Worm (Caenorhabditis elegans) whole organism, early embryonic: Measurements from ENCODE around the gene K09F6.10.
"Not testable (repeated sequence)": the region's sequence is repeated elsewhere in the genome, so short reads cannot be mapped to it uniquely, and the experiment has no call there.

Experiments
- B0310.2 ChIP-seq: sonication (generic microtip); optimal IDR thresholded peaks from 2 replicates; lab custom pipeline; 2016; ENCODE audit warnings: mild to moderate bottlenecking, missing genetic modification characterization, missing compliant biosample characterization
- F13C5.2 ChIP-seq: sonication (generic microtip); optimal IDR thresholded peaks from 2 replicates; lab custom pipeline; 2017; ENCODE audit warnings: mild to moderate bottlenecking, missing genetic modification characterization, inconsistent platforms, missing compliant biosample characterization
- aly-1 ChIP-seq: sonication (generic microtip); optimal IDR thresholded peaks from 2 replicates; lab custom pipeline; 2016; ENCODE audit warnings: missing genetic modification characterization, missing compliant biosample characterization
- ama-1 ChIP-seq: fragments of 150-350 bp; optimal IDR thresholded peaks from 2 replicates; lab custom pipeline; 2014
- ceh-13 ChIP-seq: fragments of 200-800 bp; sonication (Bioruptor generic); optimal IDR thresholded peaks from 2 replicates; lab custom pipeline; 2018; ENCODE audit warnings: mild to moderate bottlenecking, missing genetic modification characterization, missing compliant biosample characterization
- ceh-36 ChIP-seq: sonication (generic microtip); optimal IDR thresholded peaks from 2 replicates; lab custom pipeline; 2016; ENCODE audit warnings: missing genetic modification characterization, inconsistent platforms, missing compliant biosample characterization
- ets-7 ChIP-seq: sonication (generic microtip); optimal IDR thresholded peaks from 2 replicates; lab custom pipeline; 2016; ENCODE audit warnings: missing genotype, missing genetic modification characterization, missing compliant biosample characterization
- flt-1 ChIP-seq: fragments of 200-800 bp; sonication (Bioruptor generic); IDR thresholded peaks from 2 replicates; pipeline ENCODE4 v1.3.6; 2022; ENCODE audit warnings: missing genetic modification characterization, missing compliant biosample characterization
- hmbx-1 ChIP-seq: sonication (generic microtip); optimal IDR thresholded peaks from 2 replicates; lab custom pipeline; 2016; ENCODE audit warnings: mild to moderate bottlenecking, missing genetic modification characterization, missing compliant biosample characterization
- hmg-4 ChIP-seq: fragments of 200-800 bp; sonication (Bioruptor generic); optimal IDR thresholded peaks from 2 replicates; lab custom pipeline; 2018; ENCODE audit warnings: mild to moderate bottlenecking, missing genetic modification characterization, missing compliant biosample characterization
- hnd-1 ChIP-seq: sonication (generic microtip); optimal IDR thresholded peaks from 2 replicates; lab custom pipeline; 2016; ENCODE audit warnings: missing genetic modification characterization, missing compliant biosample characterization
- pes-1 ChIP-seq: fragments of 200-800 bp; sonication (Bioruptor generic); IDR thresholded peaks from 2 replicates; pipeline ENCODE4 v1.3.6; 2022; ENCODE audit warnings: missing genetic modification reagents, missing genetic modification characterization, missing compliant biosample characterization
- scrt-1 ChIP-seq: fragments of 200-800 bp; sonication (Bioruptor generic); IDR thresholded peaks from 2 replicates; pipeline ENCODE4 v1.3.6; 2022; ENCODE audit warnings: missing genetic modification characterization, missing compliant biosample characterization
- sea-1 ChIP-seq: fragments of 200-800 bp; sonication (Bioruptor generic); conservative IDR thresholded peaks from 2 replicates; pipeline ENCODE4 v1.3.6; 2022; ENCODE audit warnings: missing genetic modification characterization, missing compliant biosample characterization
- tbx-11 ChIP-seq: fragments of 200-800 bp; sonication (Bioruptor generic); IDR thresholded peaks from 2 replicates; pipeline ENCODE4 v1.3.6; 2022; ENCODE audit warnings: missing genetic modification characterization, missing compliant biosample characterization
- tbx-37 ChIP-seq: fragments of 200-800 bp; sonication (Bioruptor generic); conservative IDR thresholded peaks from 2 replicates; pipeline ENCODE4 v1.3.6; 2022; ENCODE audit warnings: missing genetic modification reagents, missing genetic modification characterization, missing compliant biosample characterization
- tra-4 ChIP-seq: sonication (generic microtip); optimal IDR thresholded peaks from 2 replicates; lab custom pipeline; 2017; ENCODE audit warnings: missing genetic modification characterization, missing compliant biosample characterization

The K09F6.10 gene

DNA sequence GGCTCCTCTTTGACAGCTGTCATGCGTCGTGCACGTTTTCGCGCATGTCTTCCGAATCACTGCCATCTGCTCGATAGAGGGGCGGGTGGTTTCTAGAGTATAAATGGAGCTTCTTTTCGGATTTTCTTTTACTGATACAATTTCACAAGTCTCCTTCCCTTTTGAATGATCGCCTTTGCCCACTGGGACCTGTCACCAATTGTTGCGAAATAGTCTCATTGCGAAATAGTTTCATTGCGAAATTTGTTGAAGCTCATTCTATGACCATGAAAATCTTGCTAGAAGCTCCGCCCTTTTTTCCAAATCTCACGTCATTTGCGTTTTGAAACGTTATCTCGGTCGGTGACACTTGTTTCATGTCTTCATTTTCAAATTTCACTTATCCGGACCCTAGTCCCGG is 758 bp upstream of the K09F6.10 start:
- no peak for TF ChIP-seq F13C5.2 (tag; lab: Kevin White, UChicago)
- TF ChIP-seq pes-1 (GFP tag; lab: Robert Waterston, UW): no peak
- no peak for TF ChIP-seq B0310.2 (tag; lab: Kevin White, UChicago)
- no peak for TF ChIP-seq sea-1 (GFP tag; lab: Robert Waterston, UW)
- TF ChIP-seq hnd-1: no peak

ce11 chrII:2284703-2285102 is 4.0 kb downstream of the K09F6.10 start:
- no peak for TF ChIP-seq tbx-37

- TF ChIP-seq flt-1 (GFP tag; lab: Robert Waterston, UW); B0310.2 (tag; lab: Kevin White, UChicago); tbx-11 (GFP tag; lab: Robert Waterston, UW): not testable (repeated sequence)
Observed at ce11 chrII:2282599-2282998, 6.1 kb downstream of the K09F6.10 start, which contains the start of gene K09F6.9. Gene K09F6.9 (minus strand): TSS chrII:2282699.

DNA sequence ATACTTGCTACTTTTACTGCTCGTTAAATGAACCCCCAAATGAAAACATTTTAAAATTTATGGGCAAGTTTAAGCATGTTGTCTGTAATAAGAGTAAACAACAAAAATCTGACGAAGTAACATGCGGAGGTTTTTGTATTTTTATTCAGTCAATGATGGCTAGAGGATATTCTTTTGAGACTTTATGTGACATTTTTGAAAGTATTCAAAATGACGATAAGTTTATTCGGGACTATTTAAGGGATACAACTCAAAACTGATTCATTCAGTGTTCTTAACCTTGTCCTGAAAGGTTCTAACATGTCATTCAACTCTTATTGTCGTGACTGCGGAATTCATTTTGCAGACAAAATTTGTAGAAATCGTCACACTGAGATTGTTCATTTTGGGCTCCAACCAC is 8.8 kb downstream of the K09F6.10 start, which contains the start of gene K09F6.11:
TSS of gene K09F6.11 (plus strand) at position 301 of the 400 bp plus-strand sequence.
- TF ChIP-seq tra-4 (tag; lab: Kevin White, UChicago): no peak
- TF ChIP-seq ets-7 (tag; lab: Kevin White, UChicago): no peak
- TF ChIP-seq hmg-4 (GFP tag; lab: Kevin White, UChicago): no peak
- no peak for TF ChIP-seq hnd-1
- no peak for TF ChIP-seq pes-1 (GFP tag; lab: Robert Waterston, UW)
- no peak for TF ChIP-seq scrt-1

ce11 chrII:2279263-2279662 is 9.4 kb downstream of the K09F6.10 start, which contains the start of gene K09F6.6:
Gene K09F6.6 (minus strand): TSS chrII:2279305.
- TF ChIP-seq ceh-36 (tag; lab: Kevin White, UChicago) (no peak), tra-4 (tag; lab: Kevin White, UChicago) (no peak), F13C5.2 (tag; lab: Kevin White, UChicago) (no peak), ceh-13 (no peak), tbx-11 (GFP tag; lab: Robert Waterston, UW) (no peak), flt-1 (GFP tag; lab: Robert Waterston, UW) (no peak), sea-1 (GFP tag; lab: Robert Waterston, UW) (no peak), hmg-4 (GFP tag; lab: Kevin White, UChicago) (no peak), B0310.2 (tag; lab: Kevin White, UChicago) (no peak), scrt-1 (no peak)

DNA sequence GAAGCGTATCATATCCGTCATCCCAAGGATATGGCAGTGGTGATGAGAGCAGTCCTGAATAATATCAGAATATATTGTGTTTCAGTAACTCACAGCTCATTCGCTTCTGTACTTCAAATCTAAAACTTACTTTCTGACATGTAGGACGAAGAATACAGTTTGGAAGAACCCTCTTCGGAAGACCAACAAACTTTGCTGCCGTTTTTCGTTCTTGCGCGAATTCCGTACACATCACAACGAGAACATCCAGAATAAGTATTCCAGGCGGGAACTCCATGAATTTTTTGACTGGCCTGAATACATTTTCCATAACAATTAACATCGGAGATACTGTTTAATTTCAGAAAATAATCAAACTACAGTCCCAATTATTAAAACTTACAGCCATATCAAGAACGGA is 11.3 kb downstream of the K09F6.10 start, which contains the start of gene K09F6.15:
TSS of gene K09F6.15 (minus strand) at position 101 of the 400 bp plus-strand sequence.
- no peak for TF ChIP-seq flt-1 (GFP tag; lab: Robert Waterston, UW)
- TF ChIP-seq sea-1 (GFP tag; lab: Robert Waterston, UW): no peak
- TF ChIP-seq ama-1 (lab: Kevin White, UChicago): no peak
- no peak for TF ChIP-seq ceh-13
- no peak for TF ChIP-seq tbx-11 (GFP tag; lab: Robert Waterston, UW)
- TF ChIP-seq ceh-36 (tag; lab: Kevin White, UChicago): no peak
- TF ChIP-seq hmbx-1 (tag; lab: Kevin White, UChicago): no peak
- no peak for TF ChIP-seq hmg-4 (GFP tag; lab: Kevin White, UChicago)
- TF ChIP-seq tra-4 (tag; lab: Kevin White, UChicago): no peak
- TF ChIP-seq pes-1 (GFP tag; lab: Robert Waterston, UW): no peak
- TF ChIP-seq B0310.2 (tag; lab: Kevin White, UChicago): no peak
- TF ChIP-seq ets-7 (tag; lab: Kevin White, UChicago): no peak
- TF ChIP-seq aly-1: no peak
- TF ChIP-seq scrt-1: no peak
- no peak for TF ChIP-seq F13C5.2 (tag; lab: Kevin White, UChicago)
- TF ChIP-seq hnd-1: no peak
- TF ChIP-seq tbx-37: no peak

DNA sequence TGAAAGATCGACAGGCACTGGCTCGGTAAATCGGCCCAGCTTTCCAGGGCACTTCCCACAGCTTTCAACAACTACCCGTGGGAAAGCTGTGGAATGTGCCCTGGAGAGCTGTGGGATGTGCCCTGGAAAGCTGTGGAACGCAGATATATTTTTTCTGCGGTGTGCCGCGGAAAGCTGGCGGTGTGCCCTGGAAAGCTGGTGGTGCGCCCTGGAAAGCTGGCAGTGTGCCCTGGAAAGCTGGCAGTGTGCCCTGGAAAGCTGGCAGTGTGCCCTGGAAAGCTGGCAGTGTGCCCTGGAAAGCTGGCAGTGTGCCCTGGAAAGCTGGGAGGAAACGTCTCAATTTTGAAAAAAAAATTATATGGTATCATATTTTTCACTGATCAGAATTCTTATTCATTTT is 14.9 kb downstream of the K09F6.10 start:
- no peak for TF ChIP-seq ets-7 (tag; lab: Kevin White, UChicago)
- no peak for TF ChIP-seq F13C5.2 (tag; lab: Kevin White, UChicago)
- no peak for TF ChIP-seq aly-1
- TF ChIP-seq pes-1 (GFP tag; lab: Robert Waterston, UW): no peak
- TF ChIP-seq B0310.2 (tag; lab: Kevin White, UChicago): no peak
- TF ChIP-seq tbx-37: no peak
- no peak for TF ChIP-seq hmbx-1 (tag; lab: Kevin White, UChicago)
- TF ChIP-seq tbx-11 (GFP tag; lab: Robert Waterston, UW): no peak
- no peak for TF ChIP-seq ceh-13
- no peak for TF ChIP-seq hmg-4 (GFP tag; lab: Kevin White, UChicago)
- no peak for TF ChIP-seq hnd-1
- TF ChIP-seq ama-1 (lab: Kevin White, UChicago): no peak
- TF ChIP-seq scrt-1: no peak
- TF ChIP-seq flt-1 (GFP tag; lab: Robert Waterston, UW): no peak
- TF ChIP-seq sea-1 (GFP tag; lab: Robert Waterston, UW): no peak
- TF ChIP-seq tra-4 (tag; lab: Kevin White, UChicago): no peak
- TF ChIP-seq ceh-36 (tag; lab: Kevin White, UChicago): no peak

ce11 chrII:2254861-2255260 is 33.8 kb downstream of the K09F6.10 start, which contains the start of gene K09F6.3:
Gene K09F6.3 (plus strand): TSS chrII:2255161.
- not testable (repeated sequence) for TF ChIP-seq tbx-37; hmg-4 (GFP tag; lab: Kevin White, UChicago); B0310.2 (tag; lab: Kevin White, UChicago)
